Fruit fly (Drosophila melanogaster) whole organism, prepupa: ENCODE measurements around the gene CG31921.
A peak's percentile ranks its signal among the peaks of the same experiment; 100 is the strongest.

Experiments
- Blimp-1 ChIP-seq: fragments of 200-800 bp; sonication (Bioruptor generic); optimal IDR thresholded peaks from 3 replicates; lab custom pipeline; 2017; ENCODE audit warnings: missing biosample characterization, missing genetic modification characterization, mild to moderate bottlenecking, moderate library complexity, missing genetic modification reagents
- CG10631 ChIP-seq: fragments of 200-800 bp; sonication (Bioruptor generic); optimal IDR thresholded peaks from 2 replicates; lab custom pipeline; 2016; ENCODE audit warnings: missing biosample characterization, missing genetic modification characterization
- CG10669 ChIP-seq: fragments of 200-800 bp; sonication (Bioruptor generic); optimal IDR thresholded peaks from 3 replicates; lab custom pipeline; 2018; ENCODE audit warnings: missing biosample characterization, mild to moderate bottlenecking, missing genetic modification characterization, moderate library complexity
- CG11294 ChIP-seq: fragments of 200-800 bp; sonication (Bioruptor generic); IDR thresholded peaks from 2 replicates; pipeline ENCODE4 v1.3.6; 2022; ENCODE audit warnings: missing biosample characterization, missing genetic modification characterization
- CG15336 ChIP-seq: fragments of 200-800 bp; sonication (Bioruptor generic); IDR thresholded peaks from 2 replicates; pipeline ENCODE4 v1.3.6; 2022; ENCODE audit warnings: missing biosample characterization, missing genetic modification characterization
- CG1621 ChIP-seq: fragments of 200-800 bp; sonication (Bioruptor generic); optimal IDR thresholded peaks from 3 replicates; lab custom pipeline; 2018; ENCODE audit warnings: missing biosample characterization, mild to moderate bottlenecking, missing genetic modification characterization
- CG16779 ChIP-seq: fragments of 200-800 bp; sonication (Bioruptor generic); optimal IDR thresholded peaks from 3 replicates; lab custom pipeline; 2017; ENCODE audit warnings: missing biosample characterization, mild to moderate bottlenecking, missing genetic modification characterization
- CG31627 ChIP-seq: fragments of 200-800 bp; sonication (Bioruptor generic); optimal IDR thresholded peaks from 3 replicates; lab custom pipeline; 2016; ENCODE audit warnings: missing biosample characterization, missing genetic modification characterization
- CG32006 ChIP-seq: fragments of 200-800 bp; sonication (Bioruptor generic); optimal IDR thresholded peaks from 3 replicates; lab custom pipeline; 2017; ENCODE audit warnings: missing biosample characterization, mild to moderate bottlenecking, missing genetic modification characterization
- CG34406 ChIP-seq: fragments of 200-800 bp; sonication (Bioruptor generic); optimal IDR thresholded peaks from 3 replicates; lab custom pipeline; 2016; ENCODE audit warnings: missing biosample characterization, missing genetic modification characterization
- CG4318 ChIP-seq: fragments of 200-800 bp; sonication (Bioruptor generic); optimal IDR thresholded peaks from 3 replicates; lab custom pipeline; 2017; ENCODE audit warnings: missing biosample characterization, mild to moderate bottlenecking, missing genetic modification characterization
- CG6163 ChIP-seq: fragments of 200-800 bp; sonication (Bioruptor generic); IDR thresholded peaks from 3 replicates; pipeline ENCODE4 v1.3.6; 2022; ENCODE audit warnings: missing biosample characterization, missing genetic modification characterization
- CG6276 ChIP-seq: fragments of 200-800 bp; sonication (Bioruptor generic); optimal IDR thresholded peaks from 2 replicates; lab custom pipeline; 2017; ENCODE audit warnings: missing biosample characterization, mild to moderate bottlenecking, missing genetic modification characterization
- CG6808 ChIP-seq: fragments of 200-800 bp; sonication (Bioruptor generic); optimal IDR thresholded peaks from 3 replicates; lab custom pipeline; 2017; ENCODE audit warnings: missing biosample characterization, missing genetic modification characterization, mild to moderate bottlenecking, moderate library complexity, missing genetic modification reagents
- CG7368 ChIP-seq: fragments of 200-800 bp; sonication (Bioruptor generic); optimal IDR thresholded peaks from 3 replicates; lab custom pipeline; 2016; ENCODE audit warnings: missing biosample characterization, missing genetic modification characterization
- CG8119 ChIP-seq: fragments of 200-800 bp; sonication (Bioruptor generic); IDR thresholded peaks from 3 replicates; pipeline ENCODE4 v1.3.6; 2022; ENCODE audit warnings: missing biosample characterization, missing genetic modification characterization
- CG8319 ChIP-seq: fragments of 200-800 bp; sonication (Bioruptor generic); optimal IDR thresholded peaks from 3 replicates; lab custom pipeline; 2016; ENCODE audit warnings: missing biosample characterization, missing genetic modification characterization
- Eip78C ChIP-seq: fragments of 200-800 bp; sonication (Bioruptor generic); peaks from one replicate; lab custom pipeline; 2016; ENCODE audit warnings: missing biosample characterization, missing genetic modification characterization
- Ets21C ChIP-seq: fragments of 200-800 bp; sonication (Bioruptor generic); optimal IDR thresholded peaks from 3 replicates; lab custom pipeline; 2016; ENCODE audit warnings: missing biosample characterization, missing genetic modification characterization
- Ets96B ChIP-seq: fragments of 200-800 bp; optimal IDR thresholded peaks from 2 replicates; lab custom pipeline; 2019; ENCODE audit warnings: missing biosample characterization, mild to moderate bottlenecking, missing genetic modification characterization, moderate library complexity
- Gug ChIP-seq: fragments of 200-800 bp; sonication (Bioruptor generic); IDR thresholded peaks from 2 replicates; pipeline ENCODE4 v1.3.6; 2022; ENCODE audit warnings: missing biosample characterization, missing genetic modification characterization
- Hr38 ChIP-seq: sonication (Bioruptor generic); optimal IDR thresholded peaks from 2 replicates; lab custom pipeline; 2016; ENCODE audit warnings: missing biosample characterization, missing genetic modification characterization
- Hr39 ChIP-seq: fragments of 200-800 bp; sonication (Bioruptor generic); optimal IDR thresholded peaks from 2 replicates; lab custom pipeline; 2016; ENCODE audit warnings: missing biosample characterization, missing genetic modification characterization
- OdsH ChIP-seq: fragments of 200-800 bp; sonication (Bioruptor generic); optimal IDR thresholded peaks from 3 replicates; lab custom pipeline; 2016; ENCODE audit warnings: missing biosample characterization, missing genetic modification characterization
- Smox ChIP-seq: fragments of 200-800 bp; sonication (Bioruptor generic); optimal IDR thresholded peaks from 3 replicates; lab custom pipeline; 2016; ENCODE audit warnings: missing biosample characterization, missing genetic modification characterization
- cyc ChIP-seq: fragments of 200-800 bp; sonication (Bioruptor generic); optimal IDR thresholded peaks from 3 replicates; lab custom pipeline; 2016; ENCODE audit warnings: missing biosample characterization, missing genetic modification characterization
- dac ChIP-seq: fragments of 200-800 bp; sonication (Bioruptor generic); optimal IDR thresholded peaks from 2 replicates; lab custom pipeline; 2017; ENCODE audit warnings: missing biosample characterization, mild to moderate bottlenecking, missing genetic modification characterization
- dsx ChIP-seq: fragments of 200-800 bp; optimal IDR thresholded peaks from 3 replicates; lab custom pipeline; 2019; ENCODE audit warnings: missing biosample characterization, mild to moderate bottlenecking, missing genetic modification characterization, moderate library complexity; ENCODE audit not compliant: poor library complexity, severe bottlenecking
- eg ChIP-seq: fragments of 200-800 bp; sonication (Bioruptor generic); IDR thresholded peaks from 3 replicates; pipeline ENCODE4 v1.3.6; 2022; ENCODE audit warnings: missing biosample characterization, missing genetic modification characterization
- fd59A ChIP-seq: fragments of 200-800 bp; sonication (Bioruptor generic); optimal IDR thresholded peaks from 2 replicates; lab custom pipeline; 2017; ENCODE audit warnings: missing biosample characterization, mild to moderate bottlenecking, missing genetic modification characterization, missing genetic modification reagents
- fd85E ChIP-seq: fragments of 200-800 bp; sonication (Bioruptor generic); optimal IDR thresholded peaks from 3 replicates; lab custom pipeline; 2016; ENCODE audit warnings: missing biosample characterization, missing genetic modification characterization
- fkh ChIP-seq: fragments of 200-800 bp; sonication (Bioruptor generic); optimal IDR thresholded peaks from 3 replicates; lab custom pipeline; 2017; ENCODE audit warnings: missing biosample characterization, mild to moderate bottlenecking, missing genetic modification characterization, moderate library complexity
- net ChIP-seq: fragments of 200-800 bp; sonication (Bioruptor generic); optimal IDR thresholded peaks from 3 replicates; lab custom pipeline; 2016; ENCODE audit warnings: missing biosample characterization, missing genetic modification characterization
- pdm3 ChIP-seq: fragments of 200-800 bp; sonication (Bioruptor generic); optimal IDR thresholded peaks from 3 replicates; lab custom pipeline; 2016; ENCODE audit warnings: missing biosample characterization, missing genetic modification characterization
- ss ChIP-seq, 2 experiments: fragments of 200-800 bp; sonication (Bioruptor generic); optimal IDR thresholded peaks; 2 replicates in 1 of 2; 3 replicates in 1 of 2; lab custom pipeline; 2017 to 2018; ENCODE audit warnings: mild to moderate bottlenecking in 2 of 2, missing biosample characterization in 2 of 2, missing genetic modification characterization in 2 of 2, moderate library complexity in 1 of 2
- svp ChIP-seq: fragments of 200-800 bp; sonication (Bioruptor generic); peaks from one replicate; lab custom pipeline; 2016; ENCODE audit warnings: missing biosample characterization, missing genetic modification characterization
- topi ChIP-seq: fragments of 200-800 bp; sonication (Bioruptor generic); optimal IDR thresholded peaks from 3 replicates; lab custom pipeline; 2016; ENCODE audit warnings: missing biosample characterization, missing genetic modification characterization
- vri ChIP-seq: fragments of 200-800 bp; sonication (Bioruptor generic); optimal IDR thresholded peaks from 3 replicates; lab custom pipeline; 2016; ENCODE audit warnings: missing biosample characterization, mild to moderate bottlenecking, missing genetic modification characterization

The CG31921 gene

DNA sequence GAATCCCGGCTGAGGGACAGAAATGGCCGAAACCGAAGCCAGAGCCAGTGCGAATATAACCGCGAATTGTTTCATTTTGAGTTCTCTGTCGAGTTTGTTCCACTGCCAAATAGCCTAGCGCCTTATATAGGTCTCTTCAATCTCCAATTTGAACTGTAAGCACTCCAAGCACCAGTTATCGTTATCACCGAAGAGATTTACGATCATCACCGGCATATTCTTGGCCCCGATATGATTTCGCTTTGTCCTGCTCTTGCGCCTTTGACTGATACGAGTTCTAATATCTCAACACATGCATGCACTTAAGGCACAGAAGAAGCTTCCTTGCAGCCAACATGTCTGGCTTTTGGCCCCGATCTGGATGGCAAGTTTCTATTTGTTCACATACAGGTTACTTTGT is 13.0 kb downstream of the CG31921 start, which contains the start of gene CG11912:
TSS of gene CG11912 (minus strand) at position 101 of the 400 bp plus-strand sequence.
- TF ChIP-seq topi (GFP tag; lab: Kevin White, UChicago): no peak
- no peak for TF ChIP-seq fd59A (GFP tag; lab: Kevin White, UChicago)
- TF ChIP-seq CG6163 (GFP tag; lab: Robert Waterston, UW): no peak
- no peak for TF ChIP-seq Ets96B (tag; lab: Kevin White, UChicago)
- no peak for TF ChIP-seq Smox
- no peak for TF ChIP-seq CG4318
- no peak for TF ChIP-seq net (GFP tag; lab: Kevin White, UChicago)
- no peak for TF ChIP-seq CG32006 (GFP tag; lab: Kevin White, UChicago)
- TF ChIP-seq CG6276 (GFP tag; lab: Kevin White, UChicago): no peak
- no peak for TF ChIP-seq pdm3 (GFP tag; lab: Kevin White, UChicago)
- no peak for TF ChIP-seq CG11294 (GFP tag; lab: Robert Waterston, UW)
- no peak for TF ChIP-seq CG34406 (GFP tag; lab: Kevin White, UChicago)
- no peak for TF ChIP-seq fkh
- TF ChIP-seq CG7368: no peak
- TF ChIP-seq ss (GFP tag; optimal IDR thresholded peaks at IDR 0.05; lab: Kevin White, UChicago): no peak
- TF ChIP-seq CG6808 (GFP tag; lab: Kevin White, UChicago): no peak
- TF ChIP-seq dsx (GFP tag; lab: Kevin White, UChicago): no peak
- TF ChIP-seq Hr39: no peak

DNA sequence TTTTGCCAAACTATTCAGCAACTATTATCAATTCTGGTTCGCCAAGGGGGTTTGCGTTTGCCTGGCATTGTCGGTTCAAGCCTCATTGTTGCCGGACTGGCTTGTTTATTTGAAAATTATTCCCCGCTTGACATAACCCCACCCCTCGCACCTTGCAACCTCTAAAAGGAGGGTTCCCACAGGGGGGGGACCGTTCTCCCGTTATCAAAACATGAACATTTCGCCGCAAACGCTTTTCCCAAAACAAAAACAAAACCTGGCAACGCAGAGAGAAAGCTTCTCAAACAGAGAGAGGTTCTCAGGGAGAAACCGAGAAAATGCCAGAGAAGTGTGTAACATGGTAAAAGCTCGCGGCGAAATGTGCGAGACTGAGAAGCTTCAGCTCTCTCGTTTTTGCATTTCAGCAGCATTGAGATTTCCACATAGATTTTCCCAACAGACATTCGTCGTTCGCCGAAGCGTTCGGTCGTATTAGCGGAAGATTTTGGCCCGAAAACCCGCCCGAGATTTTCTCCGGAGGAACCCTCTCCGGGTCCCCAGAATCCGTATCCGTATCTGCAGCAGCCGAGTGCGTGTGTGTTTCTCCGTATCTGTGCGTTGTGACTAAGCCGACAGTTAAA is 22.2 kb downstream of the CG31921 start:
- TF ChIP-seq dac (GFP tag; lab: Kevin White, UChicago): no peak
- TF ChIP-seq Blimp-1 (GFP tag; lab: Kevin White, UChicago): no peak
- no peak for TF ChIP-seq CG31627 (GFP tag; lab: Kevin White, UChicago)
- TF ChIP-seq fd85E: no peak
- peak; percentile 25; the same call in 1 of the 2 replicates for TF ChIP-seq CG15336
- TF ChIP-seq fkh: peak; percentile 59
- no peak for TF ChIP-seq Ets96B (tag; lab: Kevin White, UChicago)
- TF ChIP-seq eg (GFP tag; lab: Robert Waterston, UW): peak; percentile 57; the same call in 1 of the 3 replicates
- TF ChIP-seq Gug: no peak
- no peak for TF ChIP-seq CG16779
- no peak for TF ChIP-seq Hr39
- TF ChIP-seq vri (GFP tag; lab: Kevin White, UChicago): no peak
- TF ChIP-seq svp (GFP tag; lab: Kevin White, UChicago): peak; percentile 66
- TF ChIP-seq Eip78C (GFP tag; lab: Kevin White, UChicago): peak; percentile 39
- no peak for TF ChIP-seq Ets21C (GFP tag; lab: Kevin White, UChicago)
- 0 out of 3 replicates have a peak, but pooled peaks have one; percentile 26 for TF ChIP-seq CG8119 (GFP tag; lab: Robert Waterston, UW)
- TF ChIP-seq, all 60 proteins: peak for 6

DNA sequence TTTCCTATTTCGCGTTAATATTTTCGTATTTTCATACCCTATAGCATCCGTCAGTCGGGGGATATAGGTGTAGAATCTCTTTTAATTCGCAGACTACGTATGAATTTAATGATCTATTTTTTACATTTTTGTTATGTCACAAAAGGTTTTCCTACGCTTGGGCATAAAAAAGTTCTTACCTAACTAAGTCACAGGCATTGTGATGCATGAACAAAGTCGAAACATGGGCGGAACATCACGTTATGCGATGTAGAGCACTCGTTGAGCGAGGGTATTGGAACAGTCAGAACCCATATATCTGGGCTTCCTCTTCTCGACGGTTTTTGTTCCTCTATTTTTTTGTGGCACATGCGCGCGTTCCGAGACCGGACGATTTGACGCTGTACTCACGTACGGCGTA is 23.0 kb downstream of the CG31921 start:
- TF ChIP-seq dsx (GFP tag; lab: Kevin White, UChicago) (no peak), CG34406 (GFP tag; lab: Kevin White, UChicago) (no peak), CG15336 (no peak), CG10631 (no peak), CG32006 (GFP tag; lab: Kevin White, UChicago) (no peak), topi (GFP tag; lab: Kevin White, UChicago) (no peak), OdsH (GFP tag; lab: Kevin White, UChicago) (peak; percentile 5), CG8319 (no peak), fkh (no peak), CG8119 (GFP tag; lab: Robert Waterston, UW) (no peak), CG10669 (no peak), CG6163 (GFP tag; lab: Robert Waterston, UW) (no peak), Hr38 (GFP tag; lab: Kevin White, UChicago) (no peak), vri (GFP tag; lab: Kevin White, UChicago) (no peak), cyc (GFP tag; lab: Kevin White, UChicago) (no peak), Smox (no peak), Eip78C (GFP tag; lab: Kevin White, UChicago) (peak; percentile 29), CG1621 (no peak)
